Worm (Caenorhabditis elegans) whole organism, L4 larva: ENCODE results near the gene clec-71.
A peak's percentile ranks its signal among the peaks of the same experiment; 100 is the strongest.

Experiments
- ceh-20 ChIP-seq: fragments of 200-800 bp; sonication (Bioruptor generic); IDR thresholded peaks from 2 replicates; pipeline ENCODE4 v1.3.6; 2022; ENCODE audit warnings: missing genetic modification reagents, missing genetic modification characterization, missing compliant biosample characterization
- fkh-10 ChIP-seq: fragments of 150-350 bp; optimal IDR thresholded peaks from 2 replicates; lab custom pipeline; 2014; ENCODE audit warnings: missing biosample characterization, missing genetic modification reagents, missing genetic modification characterization
- mdl-1 ChIP-seq, 2 experiments: fragments of 150-350 bp in 1 of 2; sonication (generic microtip) in 1 of 2; optimal IDR thresholded peaks; 2 replicates each; lab custom pipeline; 2014 to 2017; ENCODE audit warnings: missing biosample characterization in 2 of 2, missing genetic modification characterization in 2 of 2
- nhr-11 ChIP-seq: fragments of 150-350 bp; optimal IDR thresholded peaks from 2 replicates; lab custom pipeline; 2014; ENCODE audit warnings: missing biosample characterization, missing genetic modification characterization
- nhr-77 ChIP-seq: fragments of 150-350 bp; optimal IDR thresholded peaks from 2 replicates; lab custom pipeline; 2014; ENCODE audit warnings: missing biosample characterization, missing genetic modification characterization
- pha-4 ChIP-seq, 2 experiments: fragments of 150-350 bp in 1 of 2; fragments of 200-800 bp in 1 of 2; sonication (Bioruptor generic) in 1 of 2; IDR thresholded peaks in 1 of 2; optimal IDR thresholded peaks in 1 of 2; 2 replicates each; pipeline versions ENCODE4 v1.3.6 to Lab custom; 2014 to 2022; ENCODE audit warnings: missing genetic modification characterization in 2 of 2, missing genetic modification reagents in 2 of 2, missing biosample characterization in 1 of 2, missing compliant biosample characterization in 1 of 2
- spr-3 ChIP-seq: fragments of 200-800 bp; sonication (Bioruptor generic); optimal IDR thresholded peaks from 2 replicates; lab custom pipeline; 2018; ENCODE audit warnings: mild to moderate bottlenecking, missing genetic modification characterization, missing compliant biosample characterization
- unc-39 ChIP-seq: sonication (generic microtip); optimal IDR thresholded peaks from 2 replicates; lab custom pipeline; 2017; ENCODE audit warnings: missing biosample characterization, missing genetic modification characterization

DNA sequence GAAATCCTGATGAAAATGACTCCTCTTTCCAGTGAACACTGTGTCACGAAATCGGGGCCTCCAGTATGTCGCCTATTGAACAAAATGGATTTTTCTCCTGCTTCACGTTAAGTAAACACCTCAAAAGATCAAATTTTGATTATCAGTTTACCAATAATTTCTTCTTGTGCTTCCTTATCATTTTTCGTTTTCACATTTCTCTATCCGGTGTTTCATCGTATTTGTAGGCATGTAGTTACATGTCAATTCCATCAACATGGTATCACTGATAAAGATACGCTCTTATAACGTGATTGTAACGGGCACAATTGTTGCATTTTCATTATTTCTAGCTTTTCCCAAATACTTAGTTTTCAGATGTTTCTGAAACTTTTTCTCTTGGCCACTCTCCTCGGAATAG, 7.2 kb downstream of the clec-71 start, which contains the start of gene clec-72:
- TF ChIP-seq nhr-77 (tag; lab: Kevin White, UChicago), result peak; percentile 88
- TF ChIP-seq mdl-1 (tag; optimal IDR thresholded peaks at IDR 0.05; lab: Kevin White, UChicago), result peak in 1 of 2 experiments; percentile 50
- TF ChIP-seq ceh-20 (GFP tag; lab: Robert Waterston, UW), result no peak
- TF ChIP-seq unc-39 (tag; lab: Kevin White, UChicago), result no peak
- no peak for TF ChIP-seq spr-3 (GFP tag; lab: Kevin White, UChicago)
- no peak for TF ChIP-seq fkh-10 (GFP tag; lab: Kevin White, UChicago)
- TF ChIP-seq nhr-11, result no peak
- TF ChIP-seq pha-4 (GFP tag; IDR thresholded peaks at IDR 0.05; lab: Robert Waterston, UW), result no peak
- TF ChIP-seq pha-4 (tag; optimal IDR thresholded peaks at IDR 0.05; lab: Kevin White, UChicago), result no peak
